Worm (Caenorhabditis elegans) whole organism, early embryonic: ENCODE data around the gene pigb-1.
A peak's percentile ranks its signal among the peaks of the same experiment; 100 is the strongest.

Experiments used
- B0310.2 ChIP-seq: sonication (generic microtip); optimal IDR thresholded peaks from 2 replicates; lab custom pipeline; 2016; ENCODE audit warnings: mild to moderate bottlenecking, missing genetic modification characterization, missing compliant biosample characterization
- F13C5.2 ChIP-seq: sonication (generic microtip); optimal IDR thresholded peaks from 2 replicates; lab custom pipeline; 2017; ENCODE audit warnings: mild to moderate bottlenecking, missing genetic modification characterization, inconsistent platforms, missing compliant biosample characterization
- aly-1 ChIP-seq: sonication (generic microtip); optimal IDR thresholded peaks from 2 replicates; lab custom pipeline; 2016; ENCODE audit warnings: missing genetic modification characterization, missing compliant biosample characterization
- ama-1 ChIP-seq: fragments of 150-350 bp; optimal IDR thresholded peaks from 2 replicates; lab custom pipeline; 2014
- ceh-13 ChIP-seq: fragments of 200-800 bp; sonication (Bioruptor generic); optimal IDR thresholded peaks from 2 replicates; lab custom pipeline; 2018; ENCODE audit warnings: mild to moderate bottlenecking, missing genetic modification characterization, missing compliant biosample characterization
- ceh-36 ChIP-seq: sonication (generic microtip); optimal IDR thresholded peaks from 2 replicates; lab custom pipeline; 2016; ENCODE audit warnings: missing genetic modification characterization, inconsistent platforms, missing compliant biosample characterization
- ets-7 ChIP-seq: sonication (generic microtip); optimal IDR thresholded peaks from 2 replicates; lab custom pipeline; 2016; ENCODE audit warnings: missing genotype, missing genetic modification characterization, missing compliant biosample characterization
- flt-1 ChIP-seq: fragments of 200-800 bp; sonication (Bioruptor generic); IDR thresholded peaks from 2 replicates; pipeline ENCODE4 v1.3.6; 2022; ENCODE audit warnings: missing genetic modification characterization, missing compliant biosample characterization
- hmbx-1 ChIP-seq: sonication (generic microtip); optimal IDR thresholded peaks from 2 replicates; lab custom pipeline; 2016; ENCODE audit warnings: mild to moderate bottlenecking, missing genetic modification characterization, missing compliant biosample characterization
- hmg-4 ChIP-seq: fragments of 200-800 bp; sonication (Bioruptor generic); optimal IDR thresholded peaks from 2 replicates; lab custom pipeline; 2018; ENCODE audit warnings: mild to moderate bottlenecking, missing genetic modification characterization, missing compliant biosample characterization
- hnd-1 ChIP-seq: sonication (generic microtip); optimal IDR thresholded peaks from 2 replicates; lab custom pipeline; 2016; ENCODE audit warnings: missing genetic modification characterization, missing compliant biosample characterization
- pes-1 ChIP-seq: fragments of 200-800 bp; sonication (Bioruptor generic); IDR thresholded peaks from 2 replicates; pipeline ENCODE4 v1.3.6; 2022; ENCODE audit warnings: missing genetic modification reagents, missing genetic modification characterization, missing compliant biosample characterization
- scrt-1 ChIP-seq: fragments of 200-800 bp; sonication (Bioruptor generic); IDR thresholded peaks from 2 replicates; pipeline ENCODE4 v1.3.6; 2022; ENCODE audit warnings: missing genetic modification characterization, missing compliant biosample characterization
- sea-1 ChIP-seq: fragments of 200-800 bp; sonication (Bioruptor generic); conservative IDR thresholded peaks from 2 replicates; pipeline ENCODE4 v1.3.6; 2022; ENCODE audit warnings: missing genetic modification characterization, missing compliant biosample characterization
- tbx-11 ChIP-seq: fragments of 200-800 bp; sonication (Bioruptor generic); IDR thresholded peaks from 2 replicates; pipeline ENCODE4 v1.3.6; 2022; ENCODE audit warnings: missing genetic modification characterization, missing compliant biosample characterization
- tbx-37 ChIP-seq: fragments of 200-800 bp; sonication (Bioruptor generic); conservative IDR thresholded peaks from 2 replicates; pipeline ENCODE4 v1.3.6; 2022; ENCODE audit warnings: missing genetic modification reagents, missing genetic modification characterization, missing compliant biosample characterization
- tra-4 ChIP-seq: sonication (generic microtip); optimal IDR thresholded peaks from 2 replicates; lab custom pipeline; 2017; ENCODE audit warnings: missing genetic modification characterization, missing compliant biosample characterization

Gene pigb-1

DNA sequence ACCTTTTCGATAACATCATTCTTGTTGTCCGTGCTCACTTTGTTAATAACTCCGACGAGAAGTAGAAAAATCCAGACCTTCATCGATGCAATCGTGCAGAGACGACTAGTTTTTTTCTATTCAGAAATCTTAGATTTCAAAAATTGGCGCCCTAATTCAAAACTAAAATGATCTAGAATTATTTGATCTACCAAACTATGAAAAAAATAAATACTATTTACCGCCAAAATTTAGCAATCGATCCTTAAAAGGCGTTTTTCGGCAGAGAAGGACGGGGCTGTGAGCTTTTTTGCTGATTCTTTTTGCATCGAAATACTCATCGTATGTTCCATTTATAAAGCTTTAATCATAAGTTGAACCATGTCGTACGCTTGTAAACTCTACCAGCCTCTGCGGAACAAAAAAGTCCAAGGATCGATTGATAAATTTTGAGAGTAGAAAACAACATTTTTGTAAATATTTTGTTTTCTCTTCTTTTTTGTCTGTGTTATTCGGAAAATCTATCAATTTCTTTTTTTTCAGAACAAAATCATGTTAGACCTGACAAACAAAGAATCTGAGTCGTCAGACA lies 43.4 kb downstream of the pigb-1 start, which contains the start of the genes try-1 and zyg-12:
Gene try-1, minus strand, starts transcription at position 148 of the 571 bp plus-strand sequence.
Gene zyg-12, plus strand, starts transcription at position 521 of the 571 bp plus-strand sequence.
- TF ChIP-seq hnd-1 (no peak), tra-4 (tag; lab: Kevin White, UChicago) (no peak), tbx-37 (no peak), ceh-13 (GFP tag; lab: Kevin White, UChicago) (no peak), hmbx-1 (tag; lab: Kevin White, UChicago) (no peak)

DNA sequence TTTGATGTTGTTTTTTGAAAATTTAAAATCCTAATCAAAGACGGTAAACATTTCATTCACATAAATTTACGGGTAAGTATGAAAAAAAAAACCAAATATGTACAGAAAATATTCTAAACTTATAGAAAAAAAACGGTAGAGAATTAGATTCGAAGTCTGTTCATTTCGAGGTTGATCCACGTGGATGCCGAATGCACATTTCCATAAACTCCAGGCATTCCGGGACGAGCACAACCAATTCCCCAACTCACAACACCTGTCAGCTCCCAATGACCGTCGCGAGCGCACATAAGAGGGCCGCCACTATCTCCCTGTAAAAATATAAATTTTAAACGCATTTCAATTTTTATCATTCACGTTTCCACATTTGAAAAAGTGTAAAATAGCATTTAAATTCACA lies 44.8 kb downstream of the pigb-1 start:
- TF ChIP-seq hmbx-1 (tag; lab: Kevin White, UChicago) (no peak), tbx-37 (no peak), hnd-1 (no peak), F13C5.2 (no peak), tra-4 (tag; lab: Kevin White, UChicago) (no peak), pes-1 (GFP tag; lab: Robert Waterston, UW) (no peak), sea-1 (no peak), ets-7 (tag; lab: Kevin White, UChicago) (no peak), tbx-11 (no peak), hmg-4 (GFP tag; lab: Kevin White, UChicago) (no peak), ama-1 (lab: Kevin White, UChicago) (no peak), ceh-13 (GFP tag; lab: Kevin White, UChicago) (no peak), aly-1 (tag; lab: Kevin White, UChicago) (no peak), ceh-36 (no peak)

DNA sequence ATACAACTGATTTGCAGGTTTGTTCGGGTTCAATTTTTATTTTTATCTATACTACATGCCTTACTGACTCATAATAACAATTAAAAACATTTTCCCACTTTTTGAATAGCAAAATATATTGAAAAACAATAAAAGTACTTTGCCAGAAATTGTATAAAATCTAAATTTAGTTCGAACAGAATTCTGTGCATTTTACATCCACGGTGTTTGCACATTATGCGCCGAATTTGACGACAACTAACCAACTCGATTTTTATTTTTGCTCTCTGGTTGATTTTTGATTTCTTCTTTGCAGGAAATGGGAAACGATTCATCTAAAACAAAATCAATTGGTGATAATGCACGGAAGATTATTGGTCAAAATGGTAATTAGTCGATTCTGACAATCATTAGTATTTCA lies 46.1 kb downstream of the pigb-1 start:
- TF ChIP-seq pes-1 (GFP tag; lab: Robert Waterston, UW) (no peak), hmg-4 (GFP tag; lab: Kevin White, UChicago) (no peak), aly-1 (tag; lab: Kevin White, UChicago) (no peak), tra-4 (tag; lab: Kevin White, UChicago) (no peak), ceh-36 (no peak), flt-1 (GFP tag; lab: Robert Waterston, UW) (no peak), scrt-1 (GFP tag; lab: Robert Waterston, UW) (no peak), ceh-13 (GFP tag; lab: Kevin White, UChicago) (no peak), tbx-37 (no peak), hnd-1 (no peak), F13C5.2 (no peak), tbx-11 (no peak), B0310.2 (tag; lab: Kevin White, UChicago) (no peak), ama-1 (lab: Kevin White, UChicago) (no peak), ets-7 (tag; lab: Kevin White, UChicago) (no peak), sea-1 (no peak), hmbx-1 (tag; lab: Kevin White, UChicago) (no peak)

DNA sequence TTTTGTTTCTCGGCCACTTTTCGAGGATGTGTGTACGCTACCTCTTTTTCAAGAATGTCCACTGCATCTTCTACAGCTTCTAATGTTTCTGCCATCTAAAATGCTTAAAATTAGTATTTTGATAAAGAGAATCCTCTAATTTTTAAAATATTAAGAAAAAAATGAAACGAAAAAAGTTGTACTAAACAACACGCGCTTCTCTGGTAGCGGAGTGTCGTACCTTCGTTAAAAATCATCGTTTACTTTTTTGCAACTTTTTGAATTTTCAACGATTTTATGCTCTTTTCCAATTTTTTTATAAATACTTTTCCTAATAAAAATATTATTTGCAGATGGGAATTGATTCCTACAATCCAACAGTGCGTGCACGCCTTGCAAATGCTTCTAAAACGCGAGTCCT lies 47.2 kb downstream of the pigb-1 start, which contains the start of the genes gldi-11 and ZK546.2:
Gene gldi-11, minus strand, starts transcription at position 95 of the 400 bp plus-strand sequence.
Gene ZK546.2, plus strand, starts transcription at position 333 of the 400 bp plus-strand sequence.
- no peak for TF ChIP-seq ama-1 (lab: Kevin White, UChicago)
- TF ChIP-seq F13C5.2: no peak
- no peak for TF ChIP-seq flt-1 (GFP tag; lab: Robert Waterston, UW)
- no peak for TF ChIP-seq scrt-1 (GFP tag; lab: Robert Waterston, UW)
- TF ChIP-seq ceh-36: no peak
- TF ChIP-seq tbx-11: no peak
- no peak for TF ChIP-seq ceh-13 (GFP tag; lab: Kevin White, UChicago)
- no peak for TF ChIP-seq tra-4 (tag; lab: Kevin White, UChicago)
- no peak for TF ChIP-seq hmbx-1 (tag; lab: Kevin White, UChicago)
- no peak for TF ChIP-seq aly-1 (tag; lab: Kevin White, UChicago)
- no peak for TF ChIP-seq ets-7 (tag; lab: Kevin White, UChicago)
- TF ChIP-seq hnd-1: no peak
- no peak for TF ChIP-seq tbx-37
- no peak for TF ChIP-seq sea-1
- no peak for TF ChIP-seq hmg-4 (GFP tag; lab: Kevin White, UChicago)

DNA sequence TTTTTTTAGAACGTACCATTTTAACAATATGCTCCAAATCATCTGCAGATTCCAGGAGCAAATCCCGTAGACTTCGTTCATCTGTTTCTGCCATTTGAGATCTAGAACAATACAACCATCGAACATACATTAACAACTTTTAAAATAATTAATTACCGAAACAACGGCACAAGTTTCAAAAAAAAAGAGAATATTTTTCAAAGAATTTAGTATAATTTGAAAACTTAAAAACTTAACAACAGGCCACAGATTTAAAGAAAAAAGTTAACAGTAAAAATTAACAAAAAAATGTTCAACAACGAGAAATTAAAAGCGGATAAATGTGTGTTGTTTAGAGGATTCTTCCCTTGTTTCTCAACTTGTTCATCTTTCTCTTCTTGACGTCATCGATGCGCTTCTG lies 49.0 kb downstream of the pigb-1 start, which contains the start of gene mdt-4:
Gene mdt-4, minus strand, starts transcription at position 101 of the 400 bp plus-strand sequence.
- TF ChIP-seq B0310.2 (tag; lab: Kevin White, UChicago) (no peak), ceh-13 (GFP tag; lab: Kevin White, UChicago) (no peak), tbx-37 (no peak), tra-4 (tag; lab: Kevin White, UChicago) (no peak), aly-1 (tag; lab: Kevin White, UChicago) (no peak), sea-1 (no peak), ceh-36 (no peak), flt-1 (GFP tag; lab: Robert Waterston, UW) (no peak), hmbx-1 (tag; lab: Kevin White, UChicago) (no peak), tbx-11 (no peak), ets-7 (tag; lab: Kevin White, UChicago) (no peak), F13C5.2 (no peak), ama-1 (lab: Kevin White, UChicago) (no peak)

DNA sequence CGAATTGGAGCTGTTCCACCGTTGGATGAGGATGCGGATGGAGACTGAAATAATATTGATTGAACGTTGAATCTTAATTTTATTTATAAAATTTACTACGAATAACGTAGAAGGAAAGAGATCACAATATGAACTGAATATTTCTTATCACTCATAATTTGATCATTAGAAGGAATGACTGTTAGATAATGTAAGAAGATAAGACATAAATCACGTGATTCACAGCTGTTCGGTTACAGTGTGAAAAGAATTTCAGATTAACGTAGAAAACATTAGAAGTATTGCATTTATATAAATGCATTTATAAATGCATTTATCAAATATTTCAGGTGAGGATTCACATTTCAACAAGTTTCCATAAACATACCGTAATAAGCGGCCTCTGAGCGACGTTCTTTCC lies 50.0 kb downstream of the pigb-1 start:
- no peak for TF ChIP-seq tbx-37
- TF ChIP-seq tra-4 (tag; lab: Kevin White, UChicago): no peak
- TF ChIP-seq F13C5.2: no peak
- no peak for TF ChIP-seq B0310.2 (tag; lab: Kevin White, UChicago)
- TF ChIP-seq hmbx-1 (tag; lab: Kevin White, UChicago): no peak
- TF ChIP-seq ceh-13 (GFP tag; lab: Kevin White, UChicago): no peak
- TF ChIP-seq hmg-4 (GFP tag; lab: Kevin White, UChicago): no peak
- TF ChIP-seq aly-1 (tag; lab: Kevin White, UChicago): no peak

DNA sequence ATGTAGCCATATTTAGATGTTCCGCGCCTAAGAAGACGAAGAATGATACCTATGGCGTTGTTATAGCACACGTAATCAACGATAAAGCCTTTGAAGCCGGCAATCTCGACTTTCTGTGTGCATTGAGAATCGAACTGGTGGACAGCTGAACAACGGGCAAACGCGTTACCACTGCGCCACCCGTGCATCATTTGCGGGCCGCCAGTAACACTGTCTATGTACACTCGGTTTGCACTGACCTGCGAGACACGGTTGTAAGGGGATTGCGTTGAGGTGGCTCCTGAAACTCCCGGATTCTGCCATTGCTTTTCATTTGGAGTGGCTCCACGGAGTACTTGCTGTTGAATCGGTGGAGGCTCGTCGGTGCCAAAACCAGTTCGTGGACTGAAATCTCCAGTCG lies 50.5 kb downstream of the pigb-1 start:
- peak; percentile 22 for TF ChIP-seq ama-1 (lab: Kevin White, UChicago)
- peak; percentile 71 for TF ChIP-seq tbx-37
- peak; percentile 83 for TF ChIP-seq B0310.2 (tag; lab: Kevin White, UChicago)
- peak; percentile 95 for TF ChIP-seq hmg-4 (GFP tag; lab: Kevin White, UChicago)
- TF ChIP-seq tbx-11: peak; percentile 74; the same call in 1 of the 2 replicates
- TF ChIP-seq ceh-13 (GFP tag; lab: Kevin White, UChicago): peak; percentile 79
- peak; percentile 85 for TF ChIP-seq scrt-1 (GFP tag; lab: Robert Waterston, UW)
- peak; percentile 79 for TF ChIP-seq sea-1
- peak; percentile 79 for TF ChIP-seq flt-1 (GFP tag; lab: Robert Waterston, UW)
- peak; percentile 58 for TF ChIP-seq hmbx-1 (tag; lab: Kevin White, UChicago)
- peak; percentile 68 for TF ChIP-seq F13C5.2
- TF ChIP-seq ets-7 (tag; lab: Kevin White, UChicago): peak; percentile 29
- TF ChIP-seq ceh-36: peak; percentile 89
- no peak for TF ChIP-seq tra-4 (tag; lab: Kevin White, UChicago)
- TF ChIP-seq hnd-1: peak; percentile 47
- TF ChIP-seq aly-1 (tag; lab: Kevin White, UChicago): peak; percentile 87
- TF ChIP-seq pes-1 (GFP tag; lab: Robert Waterston, UW): peak; percentile 90
